Worm (Caenorhabditis elegans) whole organism, young adult: ENCODE results near the gene lec-12.

ENCODE experiments used
- C17E4.6 ChIP-seq: fragments of 200-800 bp; sonication (Bioruptor generic); IDR thresholded peaks from 2 replicates; pipeline ENCODE4 v1.3.6; 2022; ENCODE audit warnings: missing genetic modification reagents, missing genetic modification characterization, missing compliant biosample characterization
- D2030.7 ChIP-seq: fragments of 200-800 bp; sonication (Bioruptor generic); IDR thresholded peaks from 2 replicates; pipeline ENCODE4 v1.3.6; 2022; ENCODE audit warnings: missing genetic modification reagents, missing genetic modification characterization, missing compliant biosample characterization
- F33H1.4 ChIP-seq: fragments of 200-800 bp; sonication (Bioruptor generic); IDR thresholded peaks from 2 replicates; pipeline ENCODE4 v1.3.6; 2022; ENCODE audit warnings: missing genetic modification reagents, missing genetic modification characterization, missing compliant biosample characterization
- F37B4.10 ChIP-seq: fragments of 200-800 bp; sonication (Bioruptor generic); IDR thresholded peaks from 2 replicates; pipeline ENCODE4 v1.3.6; 2022; ENCODE audit warnings: missing genetic modification characterization, missing compliant biosample characterization
- F39B2.1 ChIP-seq: fragments of 200-800 bp; sonication (Bioruptor generic); IDR thresholded peaks from 2 replicates; pipeline ENCODE4 v1.3.6; 2022; ENCODE audit warnings: missing genetic modification reagents, missing genetic modification characterization, missing compliant biosample characterization
- F57C9.4 ChIP-seq: sonication (generic microtip); optimal IDR thresholded peaks from 2 replicates; lab custom pipeline; 2017; ENCODE audit warnings: mild to moderate bottlenecking, missing genetic modification characterization, missing compliant biosample characterization
- K11D2.4 ChIP-seq: fragments of 200-800 bp; sonication (Bioruptor generic); IDR thresholded peaks from 2 replicates; pipeline ENCODE4 v1.3.6; 2022; ENCODE audit warnings: missing genetic modification reagents, missing genetic modification characterization, missing compliant biosample characterization
- T07F8.4 ChIP-seq: sonication (generic microtip); optimal IDR thresholded peaks from 2 replicates; lab custom pipeline; 2016; ENCODE audit warnings: mild to moderate bottlenecking, missing genetic modification characterization, moderate library complexity, missing compliant biosample characterization
- Y79H2A.3 ChIP-seq: fragments of 200-800 bp; sonication (Bioruptor generic); conservative IDR thresholded peaks from 2 replicates; pipeline ENCODE4 v1.3.6; 2022; ENCODE audit warnings: missing genetic modification reagents, missing genetic modification characterization, missing compliant biosample characterization
- Y95B8A.8 ChIP-seq: fragments of 200-800 bp; sonication (Bioruptor generic); IDR thresholded peaks from 2 replicates; pipeline ENCODE4 v1.3.6; 2022; ENCODE audit warnings: missing genetic modification reagents, missing genetic modification characterization, missing compliant biosample characterization
- ZK185.1 ChIP-seq: sonication (generic microtip); optimal IDR thresholded peaks from 2 replicates; lab custom pipeline; 2016; ENCODE audit warnings: mild to moderate bottlenecking, missing genetic modification characterization, missing compliant biosample characterization; ENCODE audit not compliant: poor library complexity, severe bottlenecking
- aptf-2 ChIP-seq: fragments of 200-800 bp; sonication (Bioruptor generic); conservative IDR thresholded peaks from 2 replicates; pipeline ENCODE4 v1.3.6; 2022; ENCODE audit warnings: missing genetic modification reagents, missing genetic modification characterization, missing compliant biosample characterization
- attf-3 ChIP-seq: fragments of 200-800 bp; sonication (Bioruptor generic); conservative IDR thresholded peaks from 2 replicates; pipeline ENCODE4 v1.3.6; 2022; ENCODE audit warnings: missing genetic modification reagents, missing genetic modification characterization, missing compliant biosample characterization
- cebp-2 ChIP-seq: fragments of 200-800 bp; sonication (Bioruptor generic); IDR thresholded peaks from 2 replicates; pipeline ENCODE4 v1.3.6; 2022; ENCODE audit warnings: missing genetic modification characterization, missing compliant biosample characterization
- ceh-79 ChIP-seq: sonication (generic microtip); optimal IDR thresholded peaks from 2 replicates; lab custom pipeline; 2017; ENCODE audit warnings: mild to moderate bottlenecking, missing genetic modification characterization, missing compliant biosample characterization
- die-1 ChIP-seq: sonication (generic microtip); optimal IDR thresholded peaks from 2 replicates; lab custom pipeline; 2016; ENCODE audit warnings: missing genotype, mild to moderate bottlenecking, missing genetic modification characterization, missing compliant biosample characterization
- dpff-1 ChIP-seq: sonication (generic microtip); optimal IDR thresholded peaks from 2 replicates; lab custom pipeline; 2017; ENCODE audit warnings: mild to moderate bottlenecking, missing genetic modification characterization, missing compliant biosample characterization
- efl-1 ChIP-seq: fragments of 150-350 bp; optimal IDR thresholded peaks from 2 replicates; lab custom pipeline; 2014; ENCODE audit warnings: missing biosample characterization, missing genetic modification reagents, missing genetic modification characterization
- egl-44 ChIP-seq: fragments of 200-800 bp; sonication (Bioruptor generic); IDR thresholded peaks from 2 replicates; pipeline ENCODE4 v1.3.6; 2022; ENCODE audit warnings: missing genetic modification reagents, missing genetic modification characterization, missing compliant biosample characterization
- egrh-3 ChIP-seq: fragments of 200-800 bp; sonication (Bioruptor generic); IDR thresholded peaks from 2 replicates; pipeline ENCODE4 v1.3.6; 2022; ENCODE audit warnings: missing genetic modification reagents, missing genetic modification characterization, missing compliant biosample characterization
- hlh-12 ChIP-seq: sonication (generic microtip); optimal IDR thresholded peaks from 2 replicates; lab custom pipeline; 2016; ENCODE audit warnings: missing genetic modification characterization, missing compliant biosample characterization
- lag-1 ChIP-seq: fragments of 200-800 bp; sonication (Bioruptor generic); IDR thresholded peaks from 2 replicates; pipeline ENCODE4 v1.3.6; 2022; ENCODE audit warnings: missing genetic modification reagents, missing genetic modification characterization, missing compliant biosample characterization
- let-526 ChIP-seq: fragments of 200-800 bp; sonication (Bioruptor generic); IDR thresholded peaks from 2 replicates; pipeline ENCODE4 v1.3.6; 2022; ENCODE audit warnings: missing genetic modification reagents, missing genetic modification characterization, missing compliant biosample characterization
- lin-40 ChIP-seq: sonication (generic microtip); optimal IDR thresholded peaks from 2 replicates; lab custom pipeline; 2016; ENCODE audit warnings: missing genetic modification characterization, mild to moderate bottlenecking, missing compliant biosample characterization, missing genotype, missing genetic modification reagents
- lin-54 ChIP-seq: fragments of 200-800 bp; sonication (Bioruptor generic); optimal IDR thresholded peaks from 2 replicates; lab custom pipeline; 2018; ENCODE audit warnings: mild to moderate bottlenecking, missing genetic modification characterization, missing compliant biosample characterization
- lsy-27 ChIP-seq: sonication (generic microtip); optimal IDR thresholded peaks from 2 replicates; lab custom pipeline; 2017; ENCODE audit warnings: missing genetic modification characterization, mild to moderate bottlenecking, missing compliant biosample characterization, antibody characterized with exemption, missing genotype, borderline replicate concordance; ENCODE audit not compliant: insufficient read depth
- madf-3 ChIP-seq: fragments of 200-800 bp; sonication (Bioruptor generic); IDR thresholded peaks from 2 replicates; pipeline ENCODE4 v1.3.6; 2022; ENCODE audit warnings: missing genetic modification reagents, missing genetic modification characterization, missing compliant biosample characterization
- nfya-1 ChIP-seq: sonication (generic microtip); optimal IDR thresholded peaks from 2 replicates; lab custom pipeline; 2017; ENCODE audit warnings: antibody characterized with exemption, missing compliant biosample characterization, missing genetic modification characterization, borderline replicate concordance; ENCODE audit not compliant: insufficient read depth
- nfya-2 ChIP-seq: fragments of 200-800 bp; sonication (Bioruptor generic); IDR thresholded peaks from 2 replicates; pipeline ENCODE4 v1.3.6; 2022; ENCODE audit warnings: missing genetic modification reagents, missing genetic modification characterization, missing compliant biosample characterization
- nfyb-1 ChIP-seq: fragments of 200-800 bp; sonication (Bioruptor generic); IDR thresholded peaks from 2 replicates; pipeline ENCODE4 v1.3.6; 2022; ENCODE audit warnings: missing genetic modification reagents, missing genetic modification characterization, missing compliant biosample characterization
- rpc-1 ChIP-seq, 2 experiments: fragments of 150-350 bp in 1 of 2; sonication (generic microtip) in 1 of 2; optimal IDR thresholded peaks; 2 replicates each; lab custom pipeline; 2014 to 2018; ENCODE audit warnings: missing biosample characterization in 1 of 2, missing genetic modification characterization in 1 of 2, missing genetic modification reagents in 1 of 2, missing genotype in 1 of 2
- sdz-38 ChIP-seq: sonication (generic microtip); optimal IDR thresholded peaks from 2 replicates; lab custom pipeline; 2016; ENCODE audit warnings: missing genotype, missing genetic modification characterization, missing compliant biosample characterization
- snpc-3.4 ChIP-seq: sonication (generic microtip); optimal IDR thresholded peaks from 2 replicates; lab custom pipeline; 2017; ENCODE audit warnings: missing genetic modification characterization, mild to moderate bottlenecking, missing compliant biosample characterization, antibody characterized with exemption, moderate library complexity, missing genotype, missing genetic modification reagents
- somi-1 ChIP-seq: fragments of 200-800 bp; sonication (Bioruptor generic); optimal IDR thresholded peaks from 2 replicates; lab custom pipeline; 2018; ENCODE audit warnings: mild to moderate bottlenecking, missing genetic modification characterization, missing compliant biosample characterization
- sptf-2 ChIP-seq: fragments of 200-800 bp; sonication (Bioruptor generic); optimal IDR thresholded peaks from 2 replicates; lab custom pipeline; 2018; ENCODE audit warnings: mild to moderate bottlenecking, missing genetic modification characterization, missing compliant biosample characterization
- tbx-9 ChIP-seq: sonication (generic microtip); optimal IDR thresholded peaks from 2 replicates; lab custom pipeline; 2016; ENCODE audit warnings: borderline replicate concordance, missing genetic modification characterization, inconsistent platforms, missing compliant biosample characterization
- tlf-1 ChIP-seq: fragments of 200-800 bp; sonication (Bioruptor generic); optimal IDR thresholded peaks from 2 replicates; lab custom pipeline; 2018; ENCODE audit warnings: mild to moderate bottlenecking, missing genetic modification characterization, missing compliant biosample characterization
- xnd-1 ChIP-seq: sonication (generic microtip); optimal IDR thresholded peaks from 2 replicates; lab custom pipeline; 2016; ENCODE audit warnings: missing genotype, missing genetic modification reagents, missing genetic modification characterization, missing compliant biosample characterization
- zfh-2 ChIP-seq: fragments of 200-800 bp; sonication (Bioruptor generic); conservative IDR thresholded peaks from 2 replicates; pipeline ENCODE4 v1.3.6; 2022; ENCODE audit warnings: missing genetic modification reagents, missing genetic modification characterization, missing compliant biosample characterization
- zim-3 ChIP-seq: sonication (generic microtip); optimal IDR thresholded peaks from 2 replicates; lab custom pipeline; 2017; ENCODE audit warnings: mild to moderate bottlenecking, missing genetic modification characterization, moderate library complexity, missing compliant biosample characterization
- ztf-18 ChIP-seq: sonication (generic microtip); optimal IDR thresholded peaks from 2 replicates; lab custom pipeline; 2016; ENCODE audit warnings: missing genotype, mild to moderate bottlenecking, missing genetic modification characterization, missing compliant biosample characterization
- ztf-25 ChIP-seq: fragments of 200-800 bp; sonication (Bioruptor generic); IDR thresholded peaks from 2 replicates; pipeline ENCODE4 v1.3.6; 2022; ENCODE audit warnings: missing genetic modification reagents, missing genetic modification characterization, missing compliant biosample characterization
- ztf-3 ChIP-seq: fragments of 200-800 bp; sonication (Bioruptor generic); optimal IDR thresholded peaks from 2 replicates; lab custom pipeline; 2018; ENCODE audit warnings: mild to moderate bottlenecking, missing genetic modification characterization, missing compliant biosample characterization

The lec-12 gene

DNA sequence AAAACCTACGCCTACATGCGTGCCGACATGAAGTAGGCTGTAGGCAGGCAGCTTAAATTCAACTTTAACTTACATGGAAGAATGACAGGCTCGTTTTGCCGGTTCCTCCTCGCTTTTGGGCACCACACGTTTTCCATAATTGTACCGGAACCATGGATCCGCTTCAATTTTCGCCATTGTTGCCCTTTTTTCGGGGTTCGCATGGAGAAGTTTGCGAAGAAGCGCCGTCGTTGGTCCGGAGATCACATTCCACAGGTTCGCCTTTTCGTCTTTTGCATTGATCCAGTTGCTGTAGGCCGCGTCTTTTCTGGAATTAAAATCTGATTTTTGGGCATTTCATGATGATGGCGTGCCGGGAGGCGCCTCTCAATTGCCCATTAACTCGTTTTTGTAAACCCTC lies 32.8 kb downstream of the lec-12 start:
- TF ChIP-seq let-526 (GFP tag; lab: Robert Waterston, UW) (no peak), zim-3 (no peak), ZK185.1 (tag; lab: Kevin White, UChicago) (no peak), ztf-25 (GFP tag; lab: Robert Waterston, UW) (no peak), hlh-12 (tag; lab: Kevin White, UChicago) (no peak), D2030.7 (no peak), attf-3 (no peak), zfh-2 (no peak), Y95B8A.8 (GFP tag; lab: Robert Waterston, UW) (no peak), xnd-1 (tag; lab: Kevin White, UChicago) (no peak), lin-54 (GFP tag; lab: Kevin White, UChicago) (no peak), snpc-3.4 (tag; lab: Kevin White, UChicago) (no peak), egrh-3 (no peak), tlf-1 (GFP tag; lab: Kevin White, UChicago) (no peak), die-1 (tag; lab: Kevin White, UChicago) (no peak), ceh-79 (tag; lab: Kevin White, UChicago) (no peak), Y79H2A.3 (GFP tag; lab: Robert Waterston, UW) (no peak), F57C9.4 (tag; lab: Kevin White, UChicago) (no peak), rpc-1 (optimal IDR thresholded peaks at IDR 0.05; lab: Kevin White, UChicago) (no peak), rpc-1 (tag; optimal IDR thresholded peaks at IDR 0.05; lab: Kevin White, UChicago) (no peak), nfya-2 (no peak)

DNA sequence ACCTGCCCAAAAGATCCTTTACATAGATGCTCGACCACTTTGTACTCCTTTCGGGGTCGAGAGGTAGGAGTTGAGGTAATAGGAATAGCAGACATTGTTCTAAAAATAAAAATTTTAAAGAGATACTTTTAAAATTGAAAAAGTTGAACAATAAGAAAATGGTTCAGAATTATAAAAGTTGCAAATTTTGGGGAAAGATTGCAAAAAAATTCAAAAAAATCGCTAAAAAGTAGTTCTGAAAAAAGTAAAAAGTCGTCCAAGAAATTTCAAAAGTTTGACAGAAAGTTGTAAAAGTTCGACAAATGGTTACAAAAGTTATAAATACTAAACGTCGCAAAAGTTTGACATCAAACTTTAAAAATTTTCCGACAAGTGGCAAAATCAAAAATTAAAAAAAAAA lies 33.9 kb downstream of the lec-12 start, which contains the start of gene R02C2.1:
R02C2.1 (minus strand) TSS at position 101 of the 400 bp plus-strand sequence.
- TF ChIP-seq aptf-2 (GFP tag; lab: Robert Waterston, UW), result no peak
- TF ChIP-seq nfya-1 (tag; lab: Kevin White, UChicago), result no peak
- TF ChIP-seq F33H1.4 (GFP tag; lab: Robert Waterston, UW), result no peak
- TF ChIP-seq zfh-2, result no peak
- TF ChIP-seq cebp-2, result no peak
- no peak for TF ChIP-seq F39B2.1 (GFP tag; lab: Robert Waterston, UW)
- no peak for TF ChIP-seq T07F8.4 (tag; lab: Kevin White, UChicago)
- no peak for TF ChIP-seq madf-3
- TF ChIP-seq ztf-18 (tag; lab: Kevin White, UChicago), result no peak
- TF ChIP-seq K11D2.4, result no peak

DNA sequence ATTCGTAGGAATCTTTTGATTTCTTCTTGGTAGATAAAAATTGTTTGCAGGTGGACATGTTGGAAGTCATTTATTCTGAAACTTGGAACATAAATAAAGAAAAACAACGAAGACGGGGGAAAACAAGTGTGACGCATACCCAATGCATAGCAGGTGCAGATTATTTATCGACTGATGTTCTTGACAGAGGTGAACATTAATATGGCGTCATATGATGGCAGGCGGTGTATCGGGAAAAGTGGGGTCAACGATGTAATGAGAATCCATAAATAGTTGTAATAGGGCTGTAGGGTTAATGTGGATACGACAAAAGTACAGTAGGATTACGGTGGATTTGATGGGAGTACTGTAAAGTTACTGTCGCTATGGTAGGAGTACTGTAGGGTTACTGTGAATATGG lies 36.1 kb downstream of the lec-12 start, which contains the start of gene txt-2:
txt-2 (minus strand) TSS at position 214 of the 400 bp plus-strand sequence.
- no peak for TF ChIP-seq lag-1 (GFP tag; lab: Robert Waterston, UW)
- no peak for TF ChIP-seq C17E4.6 (GFP tag; lab: Robert Waterston, UW)
- no peak for TF ChIP-seq ztf-18 (tag; lab: Kevin White, UChicago)
- TF ChIP-seq, all 124 proteins: peak for 0

DNA sequence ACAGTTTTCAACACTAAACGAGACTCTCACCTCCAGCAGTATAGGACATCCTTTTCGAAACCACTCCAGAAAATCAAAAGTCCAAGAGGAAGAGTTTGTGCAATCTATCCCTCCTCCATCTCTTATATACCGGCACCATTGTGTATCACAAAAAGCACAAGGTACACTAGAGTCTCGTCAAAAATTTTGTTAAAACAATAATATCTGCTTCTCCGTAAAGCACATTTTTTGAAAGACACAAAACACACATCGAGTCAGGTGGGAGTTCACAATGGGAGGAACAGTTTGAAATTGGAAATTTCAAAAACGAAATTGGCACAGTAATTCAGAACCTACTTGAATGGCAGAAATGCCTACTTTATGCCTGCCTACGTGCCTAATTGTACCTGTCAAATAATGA lies 38.3 kb downstream of the lec-12 start, which contains the start of gene R02C2.7:
R02C2.7 (minus strand) TSS at position 101 of the 400 bp plus-strand sequence.
- no peak for TF ChIP-seq F37B4.10 (GFP tag; lab: Robert Waterston, UW)
- no peak for TF ChIP-seq ztf-3 (GFP tag; lab: Kevin White, UChicago)
- TF ChIP-seq sptf-2 (GFP tag; lab: Kevin White, UChicago), result no peak
- TF ChIP-seq egrh-3, result no peak
- no peak for TF ChIP-seq tlf-1 (GFP tag; lab: Kevin White, UChicago)
- no peak for TF ChIP-seq somi-1 (GFP tag; lab: Kevin White, UChicago)
- no peak for TF ChIP-seq die-1 (tag; lab: Kevin White, UChicago)
- no peak for TF ChIP-seq efl-1 (GFP tag; lab: Kevin White, UChicago)
- TF ChIP-seq lsy-27, result no peak
- no peak for TF ChIP-seq nfyb-1 (GFP tag; lab: Robert Waterston, UW)
- no peak for TF ChIP-seq egl-44 (GFP tag; lab: Robert Waterston, UW)
- no peak for TF ChIP-seq sdz-38 (tag; lab: Kevin White, UChicago)
- TF ChIP-seq attf-3, result no peak
- no peak for TF ChIP-seq dpff-1 (tag; lab: Kevin White, UChicago)
- no peak for TF ChIP-seq lin-40 (tag; lab: Kevin White, UChicago)
- no peak for TF ChIP-seq tbx-9 (tag; lab: Kevin White, UChicago)
